Fruit fly (Drosophila melanogaster) whole organism, pupa: ENCODE measurements around the gene Gclc.

Source experiments
- CG9948 ChIP-seq: fragments of 200-800 bp; sonication (Bioruptor generic); optimal IDR thresholded peaks from 2 replicates; lab custom pipeline; 2018; ENCODE audit warnings: missing biosample characterization, mild to moderate bottlenecking, missing genetic modification characterization, moderate library complexity
- Pif1A ChIP-seq: fragments of 200-800 bp; sonication (Bioruptor generic); optimal IDR thresholded peaks from 3 replicates; lab custom pipeline; 2016; ENCODE audit warnings: missing biosample characterization, missing genetic modification characterization
- Snoo ChIP-seq: fragments of 200-800 bp; sonication (Bioruptor generic); optimal IDR thresholded peaks from 3 replicates; lab custom pipeline; 2017; ENCODE audit warnings: missing biosample characterization, mild to moderate bottlenecking, missing genetic modification characterization, inconsistent platforms

DNA sequence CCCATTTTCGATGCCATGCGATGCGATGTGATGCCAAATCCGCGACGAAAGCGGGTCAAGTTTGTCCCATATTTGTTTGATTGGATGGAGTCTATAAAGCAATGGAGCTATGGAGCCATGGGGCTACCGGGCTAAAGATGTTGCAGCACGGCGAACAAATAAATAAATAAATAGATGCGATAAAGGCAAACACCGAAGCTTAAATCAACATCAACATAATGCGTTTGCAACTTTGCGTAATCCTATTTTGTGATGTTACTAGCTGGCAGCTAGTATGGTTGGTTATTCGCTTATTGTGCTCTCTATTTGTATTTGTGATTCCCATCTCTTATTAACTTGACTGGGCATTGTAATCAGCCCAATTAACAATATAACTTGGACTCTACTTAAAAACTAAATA, 12.2 kb upstream of the Gclc start:
- TF ChIP-seq CG9948 = no peak
- no peak for TF ChIP-seq Pif1A (GFP tag; lab: Kevin White, UChicago)
- no peak for TF ChIP-seq Snoo (tag; lab: Kevin White, UChicago)
